Worm (Caenorhabditis elegans): ENCODE data around the gene rgs-9.

ce11 chrX:1939887-1940286, 24.8 kb downstream of the rgs-9 start, which contains the start of gene Y59E1A.4:
- no peak for TF ChIP-seq K02D7.2 (tag; optimal IDR thresholded peaks at IDR 0.05)
- TF ChIP-seq unc-86 (tag; optimal IDR thresholded peaks at IDR 0.05) = no peak
- no peak for TF ChIP-seq sox-4 (tag; optimal IDR thresholded peaks at IDR 0.05)
- TF ChIP-seq odd-2 (tag; optimal IDR thresholded peaks at IDR 0.05) = no peak
- TF ChIP-seq nhr-11 (tag; optimal IDR thresholded peaks at IDR 0.05) = no peak

Data from whole organism, late embryonic.